Fruit fly (Drosophila melanogaster) whole organism, embryonic: ENCODE results near the gene CG4133.

Experiments used
- Asciz ChIP-seq: fragments of 200-800 bp; sonication (Bioruptor generic); optimal IDR thresholded peaks from 2 replicates; lab custom pipeline; 2017; ENCODE audit warnings: missing biosample characterization, mild to moderate bottlenecking, missing genetic modification characterization, missing genetic modification reagents
- CG10147 ChIP-seq: fragments of 200-800 bp; sonication (Bioruptor generic); optimal IDR thresholded peaks from 2 replicates; lab custom pipeline; 2019; ENCODE audit warnings: missing biosample characterization, mild to moderate bottlenecking, missing genetic modification characterization, moderate library complexity
- CG10366 ChIP-seq: fragments of 200-800 bp; sonication (Bioruptor generic); IDR thresholded peaks from 2 replicates; pipeline ENCODE4 v1.3.6; 2022; ENCODE audit warnings: missing biosample characterization, missing genetic modification characterization
- CG10543 ChIP-seq: fragments of 200-800 bp; sonication (Bioruptor generic); optimal IDR thresholded peaks from 3 replicates; lab custom pipeline; 2017; ENCODE audit warnings: missing biosample characterization, mild to moderate bottlenecking, missing genetic modification characterization, moderate library complexity
- CG10654 ChIP-seq: fragments of 200-800 bp; sonication (Bioruptor generic); optimal IDR thresholded peaks from 2 replicates; lab custom pipeline; 2016; ENCODE audit warnings: missing biosample characterization, missing genetic modification characterization
- CG12299 ChIP-seq: fragments of 200-800 bp; sonication (Bioruptor generic); optimal IDR thresholded peaks from 2 replicates; lab custom pipeline; 2018; ENCODE audit warnings: missing biosample characterization, mild to moderate bottlenecking, missing genetic modification characterization
- CG13287 ChIP-seq: fragments of 200-800 bp; sonication (Bioruptor generic); IDR thresholded peaks from 2 replicates; pipeline ENCODE4 v1.3.6; 2022; ENCODE audit warnings: missing biosample characterization, missing genetic modification characterization; ENCODE audit not compliant: partially characterized antibody
- CG17612 ChIP-seq: fragments of 200-800 bp; sonication (Bioruptor generic); IDR thresholded peaks from 2 replicates; pipeline ENCODE4 v1.3.6; 2022; ENCODE audit warnings: missing biosample characterization, missing genetic modification characterization
- CG1832 ChIP-seq: fragments of 200-800 bp; sonication (Bioruptor generic); optimal IDR thresholded peaks from 2 replicates; lab custom pipeline; 2017; ENCODE audit warnings: missing biosample characterization, mild to moderate bottlenecking, missing genetic modification characterization, inconsistent platforms
- CG2678 ChIP-seq: fragments of 200-800 bp; sonication (Bioruptor generic); optimal IDR thresholded peaks from 3 replicates; lab custom pipeline; 2019; ENCODE audit warnings: missing biosample characterization, mild to moderate bottlenecking, missing genetic modification characterization, moderate library complexity
- CG3065 ChIP-seq: fragments of 200-800 bp; sonication (Bioruptor generic); optimal IDR thresholded peaks from 2 replicates; lab custom pipeline; 2016; ENCODE audit warnings: missing biosample characterization, missing genetic modification characterization
- CG31388 ChIP-seq: fragments of 200-800 bp; sonication (Bioruptor generic); optimal IDR thresholded peaks from 2 replicates; lab custom pipeline; 2016; ENCODE audit warnings: missing biosample characterization, missing genetic modification characterization
- CG33557 ChIP-seq: fragments of 200-800 bp; sonication (Bioruptor generic); optimal IDR thresholded peaks from 2 replicates; lab custom pipeline; 2019; ENCODE audit warnings: missing biosample characterization, mild to moderate bottlenecking, missing genetic modification characterization, moderate library complexity
- CG4282 ChIP-seq: fragments of 200-800 bp; sonication (Bioruptor generic); optimal IDR thresholded peaks from 2 replicates; lab custom pipeline; 2016; ENCODE audit warnings: missing biosample characterization, missing genetic modification characterization
- CG6654 ChIP-seq: fragments of 200-800 bp; sonication (Bioruptor generic); optimal IDR thresholded peaks from 2 replicates; lab custom pipeline; 2017; ENCODE audit warnings: missing biosample characterization, mild to moderate bottlenecking, missing genetic modification characterization
- CG7745 ChIP-seq: fragments of 200-800 bp; sonication (Bioruptor generic); optimal IDR thresholded peaks from 2 replicates; lab custom pipeline; 2018; ENCODE audit warnings: missing biosample characterization, mild to moderate bottlenecking, missing genetic modification characterization, moderate library complexity
- CG8290 ChIP-seq, 3 experiments: fragments of 200-800 bp; sonication (Bioruptor generic); optimal IDR thresholded peaks; 2 replicates each; lab custom pipeline; 2016 to 2019; ENCODE audit warnings: missing biosample characterization in 3 of 3, missing genetic modification characterization in 3 of 3, mild to moderate bottlenecking in 2 of 3, moderate library complexity in 1 of 3
- D19A ChIP-seq: fragments of 200-800 bp; optimal IDR thresholded peaks from 3 replicates; lab custom pipeline; 2019; ENCODE audit warnings: missing biosample characterization, mild to moderate bottlenecking, missing genetic modification characterization, moderate library complexity
- Deaf1 ChIP-seq: fragments of 200-800 bp; optimal IDR thresholded peaks from 3 replicates; lab custom pipeline; 2019; ENCODE audit warnings: missing biosample characterization, mild to moderate bottlenecking, missing genetic modification characterization, moderate library complexity
- Dref ChIP-seq: fragments of 200-800 bp; sonication (Bioruptor generic); IDR thresholded peaks from 2 replicates; pipeline ENCODE4 v1.3.6; 2022; ENCODE audit warnings: missing biosample characterization, missing genetic modification characterization
- E2f1 ChIP-seq: fragments of 200-800 bp; sonication (Bioruptor generic); IDR thresholded peaks from 2 replicates; pipeline ENCODE4 v1.3.6; 2022; ENCODE audit warnings: missing biosample characterization, missing genetic modification characterization
- Hand ChIP-seq: fragments of 200-800 bp; sonication (Bioruptor generic); optimal IDR thresholded peaks from 2 replicates; lab custom pipeline; 2017; ENCODE audit warnings: mild to moderate bottlenecking, missing biosample characterization, missing genetic modification reagents, missing genetic modification characterization
- Hey ChIP-seq: fragments of 200-800 bp; sonication (Bioruptor generic); optimal IDR thresholded peaks from 3 replicates; lab custom pipeline; 2018; ENCODE audit warnings: missing biosample characterization, mild to moderate bottlenecking, missing genetic modification characterization
- Hr39 ChIP-seq: fragments of >200 bp; optimal IDR thresholded peaks from 2 replicates; lab custom pipeline; 2017
- Hsf ChIP-seq: fragments of 200-800 bp; sonication (Bioruptor generic); optimal IDR thresholded peaks from 3 replicates; lab custom pipeline; 2016; ENCODE audit warnings: missing biosample characterization, missing genetic modification characterization
- Mad ChIP-seq: fragments of 200-800 bp; sonication (Bioruptor generic); optimal IDR thresholded peaks from 2 replicates; lab custom pipeline; 2016; ENCODE audit warnings: missing biosample characterization, missing genetic modification characterization
- Oli ChIP-seq: fragments of 200-800 bp; sonication (Bioruptor generic); optimal IDR thresholded peaks from 2 replicates; lab custom pipeline; 2018; ENCODE audit warnings: missing biosample characterization, mild to moderate bottlenecking, missing genetic modification characterization, moderate library complexity
- Side ChIP-seq: fragments of 200-800 bp; sonication (Bioruptor generic); optimal IDR thresholded peaks from 2 replicates; lab custom pipeline; 2016; ENCODE audit warnings: missing biosample characterization, missing genetic modification characterization
- ab ChIP-seq: fragments of 200-800 bp; sonication (Bioruptor generic); optimal IDR thresholded peaks from 2 replicates; lab custom pipeline; 2016; ENCODE audit warnings: missing biosample characterization, missing genetic modification characterization
- ash1 ChIP-seq: fragments of 200-800 bp; sonication (Bioruptor generic); optimal IDR thresholded peaks from 2 replicates; lab custom pipeline; 2018; ENCODE audit warnings: missing biosample characterization, mild to moderate bottlenecking, missing genetic modification characterization
- bbx ChIP-seq: fragments of 200-800 bp; sonication (Bioruptor generic); IDR thresholded peaks from 2 replicates; pipeline ENCODE4 v1.3.6; 2022; ENCODE audit warnings: missing biosample characterization, missing genetic modification characterization; ENCODE audit not compliant: partially characterized antibody
- chinmo ChIP-seq: fragments of 200-800 bp; sonication (Bioruptor generic); IDR thresholded peaks from 4 replicates; pipeline ENCODE4 v1.3.6; 2022; ENCODE audit warnings: missing biosample characterization, missing genetic modification characterization; ENCODE audit not compliant: partially characterized antibody
- crol ChIP-seq: fragments of 200-800 bp; sonication (Bioruptor generic); IDR thresholded peaks from 2 replicates; pipeline ENCODE4 v1.3.6; 2022; ENCODE audit warnings: missing biosample characterization, missing genetic modification characterization
- ftz-f1 ChIP-seq: fragments of 200-800 bp; sonication (Bioruptor generic); optimal IDR thresholded peaks from 2 replicates; lab custom pipeline; 2016; ENCODE audit warnings: missing biosample characterization, missing genetic modification characterization
- gcm ChIP-seq: fragments of 200-800 bp; sonication (Bioruptor generic); optimal IDR thresholded peaks from 2 replicates; lab custom pipeline; 2019; ENCODE audit warnings: missing biosample characterization, mild to moderate bottlenecking, missing genetic modification characterization, moderate library complexity
- ham ChIP-seq: fragments of 200-800 bp; sonication (Bioruptor generic); IDR thresholded peaks from 2 replicates; pipeline ENCODE4 v1.3.6; 2022; ENCODE audit warnings: missing biosample characterization, missing genetic modification characterization
- jigr1 ChIP-seq: fragments of 200-800 bp; sonication (Bioruptor generic); IDR thresholded peaks from 3 replicates; pipeline ENCODE4 v1.3.6; 2022; ENCODE audit warnings: missing biosample characterization, missing genetic modification characterization
- lab ChIP-seq: fragments of 200-800 bp; sonication (Bioruptor generic); optimal IDR thresholded peaks from 3 replicates; lab custom pipeline; 2017; ENCODE audit warnings: missing biosample characterization, missing genetic modification characterization, mild to moderate bottlenecking, moderate library complexity, missing genetic modification reagents
- nau ChIP-seq: fragments of 200-800 bp; sonication (Bioruptor generic); optimal IDR thresholded peaks from 3 replicates; lab custom pipeline; 2017; ENCODE audit warnings: missing biosample characterization, mild to moderate bottlenecking, missing genetic modification characterization, missing genetic modification reagents
- pnt ChIP-seq: fragments of 200-800 bp; sonication (Bioruptor generic); optimal IDR thresholded peaks from 3 replicates; lab custom pipeline; 2016; ENCODE audit warnings: missing biosample characterization, missing genetic modification characterization
- sc ChIP-seq, 3 experiments: fragments of >200 bp in 2 of 3; fragments of 200-800 bp in 1 of 3; sonication (Bioruptor generic) in 1 of 3; optimal IDR thresholded peaks; 2 replicates in 2 of 3; 3 replicates in 1 of 3; lab custom pipeline; 2017; ENCODE audit warnings: mild to moderate bottlenecking in 1 of 3, missing biosample characterization in 1 of 3, missing genetic modification characterization in 1 of 3, missing genetic modification reagents in 1 of 3
- sens ChIP-seq: fragments of 200-800 bp; sonication (Bioruptor generic); peaks from one replicate; lab custom pipeline; 2016; ENCODE audit warnings: missing biosample characterization, missing genetic modification characterization
- sisA ChIP-seq: fragments of 200-800 bp; sonication (Bioruptor generic); IDR thresholded peaks from 2 replicates; pipeline ENCODE4 v1.3.6; 2022; ENCODE audit warnings: missing biosample characterization, missing genetic modification characterization
- slou ChIP-seq: fragments of 200-800 bp; sonication (Bioruptor generic); optimal IDR thresholded peaks from 3 replicates; lab custom pipeline; 2016; ENCODE audit warnings: missing biosample characterization, missing genetic modification characterization
- slp2 ChIP-seq: fragments of 200-800 bp; sonication (Bioruptor generic); optimal IDR thresholded peaks from 2 replicates; lab custom pipeline; 2016; ENCODE audit warnings: missing biosample characterization, missing genetic modification characterization
- sqz ChIP-seq: fragments of 200-800 bp; sonication (Bioruptor generic); optimal IDR thresholded peaks from 3 replicates; lab custom pipeline; 2018; ENCODE audit warnings: missing biosample characterization, mild to moderate bottlenecking, missing genetic modification characterization
- stwl ChIP-seq: fragments of 200-800 bp; sonication (Bioruptor generic); optimal IDR thresholded peaks from 3 replicates; lab custom pipeline; 2018; ENCODE audit warnings: missing biosample characterization, mild to moderate bottlenecking, missing genetic modification characterization, moderate library complexity
- ttk ChIP-seq: fragments of 200-800 bp; sonication (Bioruptor generic); IDR thresholded peaks from 2 replicates; pipeline ENCODE4 v2.1.2; 2022; ENCODE audit warnings: missing biosample characterization, missing genetic modification characterization
- zfh2 ChIP-seq: fragments of 200-800 bp; sonication (Bioruptor generic); optimal IDR thresholded peaks from 2 replicates; lab custom pipeline; 2016; ENCODE audit warnings: missing biosample characterization, missing genetic modification characterization

CG4133 gene

dm6 chr2L:484281-484943 is 29.1 kb downstream of the CG4133 start (continued):
- TF ChIP-seq sc (optimal IDR thresholded peaks at IDR 0.05; lab: Kevin White, UChicago) (no peak), sc (GFP tag; optimal IDR thresholded peaks at IDR 0.05; lab: Kevin White, UChicago) (no peak), slou (GFP tag; lab: Kevin White, UChicago) (no peak), CG10147 (GFP tag; lab: Kevin White, UChicago) (peak; percentile 2), stwl (tag; lab: Kevin White, UChicago) (no peak), Side (no peak), nau (GFP tag; lab: Kevin White, UChicago) (peak; percentile 73), Oli (tag; lab: Kevin White, UChicago) (no peak), CG7745 (no peak), CG12299 (tag; lab: Kevin White, UChicago) (no peak), CG13287 (GFP tag; lab: Robert Waterston, UW) (peak; percentile 21; the same call in 1 of the 2 replicates), Mad (GFP tag; lab: Kevin White, UChicago) (no peak), zfh2 (GFP tag; lab: Kevin White, UChicago) (peak; percentile 30), lab (GFP tag; lab: Kevin White, UChicago) (peak; percentile 75), CG33557 (no peak), CG10654 (no peak), gcm (no peak), CG4282 (GFP tag; lab: Kevin White, UChicago) (no peak), sisA (GFP tag; lab: Robert Waterston, UW) (no peak), CG3065 (GFP tag; lab: Kevin White, UChicago) (no peak), CG8290 (GFP tag; optimal IDR thresholded peaks at IDR 0.05; lab: Kevin White, UChicago) (no peak), CG8290 (tag; optimal IDR thresholded peaks at IDR 0.05; lab: Kevin White, UChicago) (peak in 1 of 2 experiments; percentile 72), Asciz (GFP tag; lab: Kevin White, UChicago) (no peak), crol (GFP tag; lab: Robert Waterston, UW) (peak; percentile 96), bbx (GFP tag; lab: Robert Waterston, UW) (no peak; the same call in 1 of the 2 replicates), ham (no peak), CG6654 (no peak), D19A (tag; lab: Kevin White, UChicago) (no peak), ab (no peak), ttk (GFP tag; lab: Robert Waterston, UW) (no peak; the same call in 1 of the 2 replicates), CG31388 (GFP tag; lab: Kevin White, UChicago) (no peak), CG2678 (tag; lab: Kevin White, UChicago) (peak; percentile 59), CG10366 (GFP tag; lab: Robert Waterston, UW) (no peak), CG17612 (GFP tag; lab: Robert Waterston, UW) (no peak), ftz-f1 (GFP tag; lab: Kevin White, UChicago) (peak; percentile 96), pnt (GFP tag; lab: Kevin White, UChicago) (no peak), ash1 (GFP tag; lab: Kevin White, UChicago) (no peak), Hsf (no peak), Hey (tag; lab: Kevin White, UChicago) (peak; percentile 22), slp2 (GFP tag; lab: Kevin White, UChicago) (no peak), Hand (peak; percentile 70), Hr39 (lab: Kevin White, UChicago) (no peak), Deaf1 (tag; lab: Kevin White, UChicago) (peak; percentile 81), jigr1 (GFP tag; lab: Robert Waterston, UW) (no peak), CG10543 (GFP tag; lab: Kevin White, UChicago) (peak; percentile 98), chinmo (GFP tag; lab: Robert Waterston, UW) (peak; percentile 91), E2f1 (GFP tag; lab: Robert Waterston, UW) (peak; percentile 29), sqz (GFP tag; lab: Kevin White, UChicago) (peak; percentile 80), CG1832 (no peak), Dref (GFP tag; lab: Robert Waterston, UW) (no peak), sens (GFP tag; lab: Kevin White, UChicago) (peak; percentile 47)
